Worm (Caenorhabditis elegans) whole organism, midembryonic: ENCODE data around the gene bgal-1.

ENCODE experiments used
- T22C8.4 ChIP-seq: fragments of 200-800 bp; sonication (Bioruptor generic); IDR thresholded peaks from 2 replicates; pipeline ENCODE4 v1.3.6; 2022; ENCODE audit warnings: missing genetic modification characterization, missing compliant biosample characterization
- flt-1 ChIP-seq: fragments of 200-800 bp; sonication (Bioruptor generic); IDR thresholded peaks from 2 replicates; pipeline ENCODE4 v1.3.6; 2022; ENCODE audit warnings: missing genetic modification characterization, missing compliant biosample characterization
- ref-1 ChIP-seq: fragments of 200-800 bp; sonication (Bioruptor generic); conservative IDR thresholded peaks from 2 replicates; pipeline ENCODE4 v1.3.6; 2022; ENCODE audit warnings: missing genetic modification reagents, missing genetic modification characterization, missing compliant biosample characterization
- ztf-23 ChIP-seq: fragments of 200-800 bp; sonication (Bioruptor generic); IDR thresholded peaks from 2 replicates; pipeline ENCODE4 v1.3.6; 2022; ENCODE audit warnings: missing genetic modification reagents, missing genetic modification characterization, missing compliant biosample characterization
- ztf-29 ChIP-seq: fragments of 200-800 bp; sonication (Bioruptor generic); IDR thresholded peaks from 2 replicates; pipeline ENCODE4 v1.3.6; 2022; ENCODE audit warnings: missing genetic modification reagents, missing genetic modification characterization, missing compliant biosample characterization

ce11 chrV:11263025-11263424, 37.2 kb upstream of the bgal-1 start, which contains the start of gene F07B10.4:
- TF ChIP-seq ref-1 (GFP tag; lab: Robert Waterston, UW) (no peak), ztf-23 (GFP tag; lab: Robert Waterston, UW) (no peak), flt-1 (GFP tag; lab: Robert Waterston, UW) (no peak), ztf-29 (GFP tag; lab: Robert Waterston, UW) (no peak), T22C8.4 (no peak)
